Worm (Caenorhabditis elegans) whole organism, mixed stage, embryonic: ENCODE data around the gene sax-2.

ENCODE experiments used
- M03D4.4 ChIP-seq: sonication (generic microtip); optimal IDR thresholded peaks from 2 replicates; lab custom pipeline; 2017; ENCODE audit warnings: mild to moderate bottlenecking, missing genetic modification characterization, missing compliant biosample characterization
- bed-3 ChIP-seq: fragments of 200-800 bp; sonication (Bioruptor generic); optimal IDR thresholded peaks from 3 replicates; lab custom pipeline; 2018; ENCODE audit warnings: mild to moderate bottlenecking, missing genetic modification characterization, moderate library complexity, missing compliant biosample characterization
- blmp-1 ChIP-seq: fragments of 150-350 bp; optimal IDR thresholded peaks from 2 replicates; lab custom pipeline; 2014; ENCODE audit warnings: missing biosample characterization, missing genetic modification characterization
- ceh-39 ChIP-seq: fragments of 150-350 bp; optimal IDR thresholded peaks from 2 replicates; lab custom pipeline; 2014; ENCODE audit warnings: missing biosample characterization, missing genetic modification characterization
- ceh-43 ChIP-seq: fragments of 200-800 bp; sonication (Bioruptor generic); optimal IDR thresholded peaks from 2 replicates; lab custom pipeline; 2018; ENCODE audit warnings: mild to moderate bottlenecking, missing genetic modification characterization, moderate library complexity, missing compliant biosample characterization
- ceh-83 ChIP-seq: fragments of 200-800 bp; sonication (Bioruptor generic); optimal IDR thresholded peaks from 2 replicates; lab custom pipeline; 2018; ENCODE audit warnings: mild to moderate bottlenecking, missing genetic modification characterization, missing compliant biosample characterization
- ces-1 ChIP-seq: fragments of 150-350 bp; optimal IDR thresholded peaks from 2 replicates; lab custom pipeline; 2014; ENCODE audit warnings: missing biosample characterization, missing genetic modification reagents, missing genetic modification characterization
- cnd-1 ChIP-seq: fragments of 200-800 bp; sonication (Bioruptor generic); optimal IDR thresholded peaks from 2 replicates; lab custom pipeline; 2018; ENCODE audit warnings: mild to moderate bottlenecking, missing genetic modification characterization, missing compliant biosample characterization
- drap-1 ChIP-seq: fragments of 200-800 bp; sonication (Bioruptor generic); optimal IDR thresholded peaks from 3 replicates; lab custom pipeline; 2018; ENCODE audit warnings: mild to moderate bottlenecking, missing genetic modification characterization, missing compliant biosample characterization
- elt-1 ChIP-seq: sonication (generic microtip); optimal IDR thresholded peaks from 2 replicates; lab custom pipeline; 2017; ENCODE audit warnings: missing genetic modification characterization, mild to moderate bottlenecking, missing compliant biosample characterization, antibody characterized with exemption, moderate library complexity, borderline replicate concordance; ENCODE audit not compliant: insufficient read depth
- elt-3 ChIP-seq: fragments of 150-350 bp; optimal IDR thresholded peaks from 2 replicates; lab custom pipeline; 2014; ENCODE audit warnings: missing biosample characterization, missing genetic modification characterization
- flh-1 ChIP-seq: fragments of 200-800 bp; sonication (Bioruptor generic); optimal IDR thresholded peaks from 2 replicates; lab custom pipeline; 2018; ENCODE audit warnings: mild to moderate bottlenecking, missing genetic modification characterization, moderate library complexity, missing compliant biosample characterization
- hlh-1 ChIP-seq: fragments of 150-350 bp; optimal IDR thresholded peaks from 2 replicates; lab custom pipeline; 2014; ENCODE audit warnings: missing biosample characterization, missing genetic modification reagents, missing genetic modification characterization
- lin-13 ChIP-seq: fragments of 150-350 bp; optimal IDR thresholded peaks from 2 replicates; lab custom pipeline; 2014; ENCODE audit warnings: missing biosample characterization, missing genetic modification characterization
- lin-32 ChIP-seq: fragments of 200-800 bp; sonication (Bioruptor generic); optimal IDR thresholded peaks from 2 replicates; lab custom pipeline; 2018; ENCODE audit warnings: mild to moderate bottlenecking, missing genetic modification characterization, missing compliant biosample characterization
- lsy-2 ChIP-seq: fragments of 150-350 bp; optimal IDR thresholded peaks from 2 replicates; lab custom pipeline; 2014; ENCODE audit warnings: missing biosample characterization, missing genetic modification characterization
- mab-5 ChIP-seq: fragments of 150-350 bp; optimal IDR thresholded peaks from 2 replicates; lab custom pipeline; 2014; ENCODE audit warnings: missing biosample characterization, missing genetic modification characterization
- mep-1 ChIP-seq: fragments of 150-350 bp; optimal IDR thresholded peaks from 2 replicates; lab custom pipeline; 2017; ENCODE audit warnings: missing biosample characterization, missing genetic modification reagents, missing genetic modification characterization, inconsistent platforms
- mls-2 ChIP-seq: sonication (generic microtip); optimal IDR thresholded peaks from 2 replicates; lab custom pipeline; 2016; ENCODE audit warnings: mild to moderate bottlenecking, missing genetic modification characterization, moderate library complexity, missing compliant biosample characterization
- nhr-12 ChIP-seq: fragments of 150-350 bp; optimal IDR thresholded peaks from 2 replicates; lab custom pipeline; 2014; ENCODE audit warnings: missing biosample characterization, missing genetic modification characterization
- nhr-2 ChIP-seq: fragments of 150-350 bp; optimal IDR thresholded peaks from 2 replicates; lab custom pipeline; 2014; ENCODE audit warnings: missing biosample characterization, missing genetic modification characterization
- nhr-237 ChIP-seq: fragments of 150-350 bp; optimal IDR thresholded peaks from 2 replicates; lab custom pipeline; 2014; ENCODE audit warnings: missing biosample characterization, missing genetic modification characterization
- nhr-28 ChIP-seq: fragments of 150-350 bp; optimal IDR thresholded peaks from 2 replicates; lab custom pipeline; 2014; ENCODE audit warnings: missing biosample characterization, missing genetic modification characterization
- nhr-76 ChIP-seq: sonication (generic microtip); optimal IDR thresholded peaks from 2 replicates; lab custom pipeline; 2017; ENCODE audit warnings: missing biosample characterization, missing genetic modification characterization
- pha-4 ChIP-seq: fragments of 150-350 bp; optimal IDR thresholded peaks from 2 replicates; lab custom pipeline; 2018; ENCODE audit warnings: missing biosample characterization, missing genetic modification reagents, missing genetic modification characterization
- sem-2 ChIP-seq: fragments of 200-800 bp; sonication (Bioruptor generic); optimal IDR thresholded peaks from 2 replicates; lab custom pipeline; 2018; ENCODE audit warnings: mild to moderate bottlenecking, missing genetic modification characterization, missing compliant biosample characterization
- snpc-4 ChIP-seq: fragments of 150-350 bp; optimal IDR thresholded peaks from 2 replicates; lab custom pipeline; 2014; ENCODE audit warnings: missing biosample characterization, missing genetic modification characterization
- sptf-1 ChIP-seq: sonication (generic microtip); optimal IDR thresholded peaks from 2 replicates; lab custom pipeline; 2017; ENCODE audit warnings: mild to moderate bottlenecking, missing genetic modification characterization, moderate library complexity, missing compliant biosample characterization
- tbx-8 ChIP-seq: fragments of 200-800 bp; sonication (Bioruptor generic); optimal IDR thresholded peaks from 2 replicates; lab custom pipeline; 2018; ENCODE audit warnings: mild to moderate bottlenecking, missing genetic modification characterization, moderate library complexity, missing compliant biosample characterization
- unc-120 ChIP-seq: sonication (generic microtip); optimal IDR thresholded peaks from 2 replicates; lab custom pipeline; 2017; ENCODE audit warnings: missing genetic modification characterization, missing compliant biosample characterization; ENCODE audit not compliant: poor library complexity, severe bottlenecking
- unc-39 ChIP-seq: fragments of 150-350 bp; optimal IDR thresholded peaks from 2 replicates; lab custom pipeline; 2014; ENCODE audit warnings: missing biosample characterization, missing genetic modification characterization
- unc-62 ChIP-seq: fragments of 150-350 bp; optimal IDR thresholded peaks from 2 replicates; lab custom pipeline; 2014; ENCODE audit warnings: missing biosample characterization, missing genetic modification reagents, missing genetic modification characterization
- zip-8 ChIP-seq: fragments of 150-350 bp; optimal IDR thresholded peaks from 2 replicates; lab custom pipeline; 2014; ENCODE audit warnings: missing biosample characterization, missing genetic modification characterization
- ztf-11 ChIP-seq: fragments of 150-350 bp; optimal IDR thresholded peaks from 2 replicates; lab custom pipeline; 2014; ENCODE audit warnings: missing biosample characterization, missing genetic modification characterization

sax-2 gene

ce11 chrIII:5165211-5165610 is 55.7 kb downstream of the sax-2 start, which contains the start of gene T10F2.2:
TSS of gene T10F2.2 (minus strand) at chrIII:5165311.
- TF ChIP-seq nhr-76 (no peak), bed-3 (GFP tag; lab: Kevin White, UChicago) (no peak), nhr-2 (no peak), lsy-2 (tag; lab: Kevin White, UChicago) (no peak), nhr-28 (tag; lab: Kevin White, UChicago) (no peak), sptf-1 (tag; lab: Kevin White, UChicago) (no peak), blmp-1 (tag; lab: Kevin White, UChicago) (no peak), ztf-11 (tag; lab: Kevin White, UChicago) (no peak), unc-120 (tag; lab: Kevin White, UChicago) (no peak), elt-3 (tag; lab: Kevin White, UChicago) (no peak), nhr-237 (tag; lab: Kevin White, UChicago) (no peak), cnd-1 (tag; lab: Kevin White, UChicago) (no peak), drap-1 (GFP tag; lab: Kevin White, UChicago) (no peak), unc-39 (tag; lab: Kevin White, UChicago) (no peak), ceh-39 (tag; lab: Kevin White, UChicago) (no peak), M03D4.4 (tag; lab: Kevin White, UChicago) (no peak), flh-1 (GFP tag; lab: Kevin White, UChicago) (no peak), zip-8 (tag; lab: Kevin White, UChicago) (no peak), snpc-4 (tag; lab: Kevin White, UChicago) (no peak), ces-1 (GFP tag; lab: Kevin White, UChicago) (no peak)

ce11 chrIII:5165745-5166144 is 56.2 kb downstream of the sax-2 start:
- TF ChIP-seq lin-13 (tag; lab: Kevin White, UChicago) (no peak), unc-120 (tag; lab: Kevin White, UChicago) (no peak), unc-62 (GFP tag; lab: Kevin White, UChicago) (no peak), nhr-2 (no peak), flh-1 (GFP tag; lab: Kevin White, UChicago) (no peak), zip-8 (tag; lab: Kevin White, UChicago) (no peak), ceh-43 (GFP tag; lab: Kevin White, UChicago) (no peak), mab-5 (tag; lab: Kevin White, UChicago) (no peak), unc-39 (tag; lab: Kevin White, UChicago) (no peak)

ce11 chrIII:5169699-5170098 is 60.2 kb downstream of the sax-2 start, which contains the start of gene ulp-1:
TSS of gene ulp-1 (minus strand) at chrIII:5169799.
- TF ChIP-seq bed-3 (GFP tag; lab: Kevin White, UChicago) (no peak), ceh-39 (tag; lab: Kevin White, UChicago) (no peak), flh-1 (GFP tag; lab: Kevin White, UChicago) (no peak), drap-1 (GFP tag; lab: Kevin White, UChicago) (no peak), snpc-4 (tag; lab: Kevin White, UChicago) (no peak), lin-32 (no peak), pha-4 (tag; lab: Kevin White, UChicago) (no peak), blmp-1 (tag; lab: Kevin White, UChicago) (no peak), unc-39 (tag; lab: Kevin White, UChicago) (no peak), ces-1 (GFP tag; lab: Kevin White, UChicago) (no peak), lsy-2 (tag; lab: Kevin White, UChicago) (no peak)

ce11 chrIII:5171945-5172344 is 62.4 kb downstream of the sax-2 start, which contains the start of gene prp-19:
TSS of gene prp-19 (minus strand) at chrIII:5172045.
- no peak for TF ChIP-seq mab-5 (tag; lab: Kevin White, UChicago)

- TF ChIP-seq bed-3 (GFP tag; lab: Kevin White, UChicago) (no peak), nhr-76 (no peak), lin-32 (peak; percentile 77), mab-5 (tag; lab: Kevin White, UChicago) (no peak), drap-1 (GFP tag; lab: Kevin White, UChicago) (peak; percentile 54), sem-2 (GFP tag; lab: Kevin White, UChicago) (peak; percentile 29), mep-1 (tag; lab: Kevin White, UChicago) (peak; percentile 90), lsy-2 (tag; lab: Kevin White, UChicago) (peak; percentile 83), flh-1 (GFP tag; lab: Kevin White, UChicago) (no peak), tbx-8 (GFP tag; lab: Kevin White, UChicago) (peak; percentile 58), zip-8 (tag; lab: Kevin White, UChicago) (no peak), nhr-12 (tag; lab: Kevin White, UChicago) (no peak), lin-13 (tag; lab: Kevin White, UChicago) (peak; percentile 90), ceh-39 (tag; lab: Kevin White, UChicago) (peak; percentile 70), ztf-11 (tag; lab: Kevin White, UChicago) (peak; percentile 35), snpc-4 (tag; lab: Kevin White, UChicago) (no peak), cnd-1 (tag; lab: Kevin White, UChicago) (peak; percentile 77), unc-62 (GFP tag; lab: Kevin White, UChicago) (peak; percentile 26), sptf-1 (tag; lab: Kevin White, UChicago) (peak; percentile 84), unc-120 (tag; lab: Kevin White, UChicago) (peak; percentile 32), elt-1 (no peak), blmp-1 (tag; lab: Kevin White, UChicago) (no peak), nhr-2 (no peak), nhr-237 (tag; lab: Kevin White, UChicago) (peak; percentile 67), pha-4 (tag; lab: Kevin White, UChicago) (peak; percentile 53), nhr-28 (tag; lab: Kevin White, UChicago) (no peak), mls-2 (tag; lab: Kevin White, UChicago) (peak; percentile 33), unc-39 (tag; lab: Kevin White, UChicago) (no peak), elt-3 (tag; lab: Kevin White, UChicago) (no peak), M03D4.4 (tag; lab: Kevin White, UChicago) (peak; percentile 84), hlh-1 (tag; lab: Kevin White, UChicago) (peak; percentile 40), ceh-43 (GFP tag; lab: Kevin White, UChicago) (no peak), ces-1 (GFP tag; lab: Kevin White, UChicago) (no peak), ceh-83 (GFP tag; lab: Kevin White, UChicago) (peak; percentile 58)
Observed at ce11 chrIII:5172470-5172869, 63.0 kb downstream of the sax-2 start, which contains the start of gene K10D2.5. TSS of gene K10D2.5 (plus strand) at chrIII:5172720.
